Worm (Caenorhabditis elegans): Measurements from ENCODE around the gene F16B4.6.
A peak's percentile ranks its signal among the peaks of the same experiment; 100 is the strongest.

F16B4.6 gene

ce11 chrV:1553004-1553403 is 34.0 kb upstream of the F16B4.6 start, which contains the start of gene srsx-8:
Gene srsx-8 (minus strand): TSS chrV:1553104.
- no peak for TF ChIP-seq unc-55 (GFP tag; optimal IDR thresholded peaks at IDR 0.05)

DNA sequence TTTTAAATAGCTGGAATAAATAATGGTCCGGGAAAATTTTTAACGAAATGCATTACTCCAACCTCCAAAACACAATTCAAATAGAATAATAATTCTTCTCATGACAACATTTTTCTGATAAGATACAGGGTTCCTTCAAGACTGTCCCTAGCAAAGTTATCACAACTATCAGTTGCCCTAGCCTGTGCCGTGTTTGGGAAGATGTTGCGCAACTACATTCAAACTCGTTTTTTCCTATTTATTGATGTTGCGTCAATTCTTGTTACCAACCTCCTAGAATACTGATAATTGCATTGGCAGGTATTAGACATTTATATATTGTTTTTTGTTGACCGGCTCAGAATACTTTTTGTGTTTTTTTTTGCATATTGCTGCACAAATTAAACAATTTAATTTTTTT is 31.9 kb upstream of the F16B4.6 start:
- TF ChIP-seq nhr-23 (tag; optimal IDR thresholded peaks at IDR 0.05): no peak
- no peak for TF ChIP-seq lin-39 (tag; optimal IDR thresholded peaks at IDR 0.05)
- TF ChIP-seq mbf-1 (tag; optimal IDR thresholded peaks at IDR 0.05): no peak
- no peak for TF ChIP-seq egl-27 (tag; optimal IDR thresholded peaks at IDR 0.05)
- no peak for TF ChIP-seq F13H6.1 (tag; optimal IDR thresholded peaks at IDR 0.05)
- TF ChIP-seq elt-3 (tag; optimal IDR thresholded peaks at IDR 0.05): no peak
- no peak for TF ChIP-seq nhr-12 (tag; optimal IDR thresholded peaks at IDR 0.05)
- no peak for TF ChIP-seq nhr-11 (tag; optimal IDR thresholded peaks at IDR 0.05)
- TF ChIP-seq peb-1 (tag; optimal IDR thresholded peaks at IDR 0.05): no peak
- no peak for TF ChIP-seq lin-13 (GFP tag; optimal IDR thresholded peaks at IDR 0.05)
- TF ChIP-seq fos-1 (tag; optimal IDR thresholded peaks at IDR 0.05): no peak
- TF ChIP-seq nhr-21 (tag; optimal IDR thresholded peaks at IDR 0.05): no peak

DNA sequence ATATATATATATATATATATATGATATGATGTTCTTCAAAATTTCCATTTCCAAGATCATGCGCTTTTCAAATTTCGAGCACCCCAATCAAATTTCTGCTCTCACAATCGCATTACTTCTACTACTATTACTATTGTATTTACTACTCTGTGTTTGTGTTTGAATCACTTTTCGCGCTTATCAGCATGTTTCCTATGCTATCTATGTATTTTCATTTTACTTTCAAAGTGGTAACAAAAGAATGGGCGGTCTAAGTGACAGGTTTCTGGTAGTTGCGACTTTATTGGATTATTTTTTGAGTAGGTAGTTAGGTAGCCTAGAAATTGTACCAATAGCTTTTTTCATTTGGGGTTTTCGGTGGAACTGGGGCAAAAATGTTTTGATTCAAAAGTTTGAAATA is 28.9 kb upstream of the F16B4.6 start:
- TF ChIP-seq lsy-2 (tag; optimal IDR thresholded peaks at IDR 0.05): no peak
- TF ChIP-seq aly-2 (tag; optimal IDR thresholded peaks at IDR 0.05): no peak
- no peak for TF ChIP-seq lin-13 (GFP tag; optimal IDR thresholded peaks at IDR 0.05)
- TF ChIP-seq ceh-16 (tag; optimal IDR thresholded peaks at IDR 0.05): no peak
- TF ChIP-seq zag-1 (tag; optimal IDR thresholded peaks at IDR 0.05): no peak
- no peak for TF ChIP-seq ceh-82 (tag; optimal IDR thresholded peaks at IDR 0.05)
- no peak for TF ChIP-seq gmeb-1 (tag; optimal IDR thresholded peaks at IDR 0.05)
- TF ChIP-seq nhr-10 (tag; optimal IDR thresholded peaks at IDR 0.05): no peak
- no peak for TF ChIP-seq lin-11 (tag; optimal IDR thresholded peaks at IDR 0.05)
- no peak for TF ChIP-seq fos-1 (tag; optimal IDR thresholded peaks at IDR 0.05)
- no peak for TF ChIP-seq ztf-11 (tag; optimal IDR thresholded peaks at IDR 0.05)
- no peak for TF ChIP-seq nhr-12 (tag; optimal IDR thresholded peaks at IDR 0.05)
- TF ChIP-seq skn-1 (tag; optimal IDR thresholded peaks at IDR 0.05): no peak
- TF ChIP-seq nhr-237 (tag; optimal IDR thresholded peaks at IDR 0.05): no peak
- TF ChIP-seq nhr-25 (tag; optimal IDR thresholded peaks at IDR 0.05): no peak
- no peak for TF ChIP-seq nhr-23 (tag; optimal IDR thresholded peaks at IDR 0.05)
- no peak for TF ChIP-seq unc-55 (GFP tag; optimal IDR thresholded peaks at IDR 0.05)

DNA sequence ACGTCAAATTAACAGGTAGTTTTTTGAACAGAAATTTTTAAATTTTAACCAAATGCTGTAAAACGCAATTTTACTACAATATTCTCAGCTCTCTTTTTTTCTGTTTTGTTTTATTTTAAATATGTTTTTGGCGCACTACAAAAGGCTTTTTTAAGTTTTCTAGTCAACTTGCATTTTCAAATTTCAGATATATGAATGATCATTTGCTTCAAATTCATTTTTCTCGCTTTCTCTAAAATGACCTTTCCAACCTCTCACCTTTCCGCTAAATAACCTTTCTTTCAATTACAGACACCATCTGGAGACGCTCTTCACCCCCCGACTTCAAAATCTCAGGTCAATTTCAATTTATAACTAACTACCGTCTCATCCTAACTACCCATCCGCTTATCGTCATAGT is 20.2 kb upstream of the F16B4.6 start, which contains the start of gene cdc-25.2:
TSS of gene cdc-25.2 (plus strand) at position 301 of the 400 bp plus-strand sequence.
- TF ChIP-seq ceh-16 (tag; optimal IDR thresholded peaks at IDR 0.05) (peak; percentile 59), nhr-77 (tag; optimal IDR thresholded peaks at IDR 0.05) (no peak)

ce11 chrV:1569750-1570419 is 17.1 kb upstream of the F16B4.6 start:
- no peak for TF ChIP-seq F13H6.1 (tag; optimal IDR thresholded peaks at IDR 0.05)
- TF ChIP-seq ztf-11 (tag; optimal IDR thresholded peaks at IDR 0.05): no peak
- no peak for TF ChIP-seq mbf-1 (tag; optimal IDR thresholded peaks at IDR 0.05)
- no peak for TF ChIP-seq lsy-2 (tag; optimal IDR thresholded peaks at IDR 0.05)
- no peak for TF ChIP-seq zag-1 (tag; optimal IDR thresholded peaks at IDR 0.05)
- no peak for TF ChIP-seq ceh-82 (tag; optimal IDR thresholded peaks at IDR 0.05)
- TF ChIP-seq mdl-1 (tag; optimal IDR thresholded peaks at IDR 0.05): no peak
- TF ChIP-seq dmd-4 (tag; optimal IDR thresholded peaks at IDR 0.05): no peak
- TF ChIP-seq peb-1 (tag; optimal IDR thresholded peaks at IDR 0.05): no peak
- TF ChIP-seq nhr-237 (tag; optimal IDR thresholded peaks at IDR 0.05): no peak
- no peak for TF ChIP-seq ceh-16 (tag; optimal IDR thresholded peaks at IDR 0.05)
- TF ChIP-seq sem-4 (tag; optimal IDR thresholded peaks at IDR 0.05): no peak
- no peak for TF ChIP-seq crh-2 (tag; optimal IDR thresholded peaks at IDR 0.05)
- no peak for TF ChIP-seq lin-39 (tag; optimal IDR thresholded peaks at IDR 0.05)
- no peak for TF ChIP-seq alr-1 (tag; optimal IDR thresholded peaks at IDR 0.05)
- TF ChIP-seq elt-1 (tag; optimal IDR thresholded peaks at IDR 0.05): no peak
- TF ChIP-seq nhr-21 (tag; optimal IDR thresholded peaks at IDR 0.05): no peak
- TF ChIP-seq snpc-4 (tag; optimal IDR thresholded peaks at IDR 0.05): no peak
- TF ChIP-seq gmeb-1 (tag; optimal IDR thresholded peaks at IDR 0.05): no peak
- no peak for TF ChIP-seq nhr-11 (tag; optimal IDR thresholded peaks at IDR 0.05)
